Fruit fly (Drosophila melanogaster) whole organism: ENCODE results near the gene Osi18.

Source experiments
- psq ChIP-seq: fragments of >200 bp; optimal IDR thresholded peaks from 2 replicates; lab custom pipeline; 2017
- usp ChIP-seq: fragments of >200 bp; optimal IDR thresholded peaks from 2 replicates; lab custom pipeline; 2017; ENCODE audit warnings: missing biosample characterization, missing genetic modification characterization, mixed read lengths

DNA sequence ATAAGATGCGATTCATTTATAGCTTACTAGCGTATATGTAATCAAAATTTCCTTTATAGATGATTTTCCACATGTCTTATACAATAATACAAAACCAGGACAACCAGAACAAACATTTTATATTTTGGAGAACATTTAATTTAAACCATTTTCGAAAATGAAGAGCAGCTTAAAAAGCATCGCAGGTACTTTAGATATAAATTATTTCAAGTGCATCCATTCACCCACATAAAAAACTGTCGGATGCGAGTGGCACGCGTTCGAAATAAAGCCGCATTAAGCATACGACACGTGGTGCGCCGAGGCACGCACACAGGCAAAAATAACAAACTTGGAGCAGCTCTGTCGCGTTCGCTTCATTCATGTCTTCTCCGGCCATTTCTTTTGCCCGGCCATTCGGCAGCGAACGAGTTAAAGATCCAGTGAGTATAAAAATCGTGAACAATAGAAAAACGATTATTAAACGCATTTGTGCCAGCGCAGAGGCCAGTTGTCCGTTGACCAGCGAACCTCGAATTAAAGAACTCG, 4.9 kb downstream of the Osi18 start, which contains the start of gene Osi19:
- TF ChIP-seq usp (GFP tag; lab: Kevin White, UChicago), result no peak
- TF ChIP-seq psq, result no peak
